Fruit fly (Drosophila melanogaster) whole organism, embryonic: ENCODE results near the gene CG15044.

ENCODE experiments used
- CG10267 ChIP-seq: fragments of 200-800 bp; sonication (Bioruptor generic); optimal IDR thresholded peaks from 2 replicates; lab custom pipeline; 2018; ENCODE audit warnings: missing biosample characterization, mild to moderate bottlenecking, missing genetic modification characterization, moderate library complexity
- CG11695 ChIP-seq: fragments of 200-800 bp; sonication (Bioruptor generic); IDR thresholded peaks from 3 replicates; pipeline ENCODE4 v1.3.6; 2022; ENCODE audit warnings: missing biosample characterization, missing genetic modification characterization
- CG12769 ChIP-seq: fragments of 200-800 bp; sonication (Bioruptor generic); optimal IDR thresholded peaks from 2 replicates; lab custom pipeline; 2019; ENCODE audit warnings: missing biosample characterization, mild to moderate bottlenecking, missing genetic modification characterization, moderate library complexity
- CG12942 ChIP-seq: fragments of 200-800 bp; sonication (Bioruptor generic); optimal IDR thresholded peaks from 3 replicates; lab custom pipeline; 2016; ENCODE audit warnings: missing biosample characterization, missing genetic modification characterization
- CG14441 ChIP-seq: fragments of 200-800 bp; sonication (Bioruptor generic); IDR thresholded peaks from 2 replicates; pipeline ENCODE4 v1.3.6; 2022; ENCODE audit warnings: missing biosample characterization, missing genetic modification characterization
- CG14667 ChIP-seq: fragments of 200-800 bp; sonication (Bioruptor generic); IDR thresholded peaks from 2 replicates; pipeline ENCODE4 v1.3.6; 2022; ENCODE audit warnings: missing biosample characterization, missing genetic modification characterization
- CG15269 ChIP-seq: fragments of 200-800 bp; sonication (Bioruptor generic); optimal IDR thresholded peaks from 2 replicates; lab custom pipeline; 2018; ENCODE audit warnings: missing biosample characterization, mild to moderate bottlenecking, missing genetic modification characterization, moderate library complexity
- CG15601 ChIP-seq: fragments of 200-800 bp; sonication (Bioruptor generic); optimal IDR thresholded peaks from 3 replicates; lab custom pipeline; 2019; ENCODE audit warnings: missing biosample characterization, mild to moderate bottlenecking, missing genetic modification characterization, moderate library complexity
- CG18619 ChIP-seq: fragments of 200-800 bp; sonication (Bioruptor generic); optimal IDR thresholded peaks from 3 replicates; lab custom pipeline; 2017; ENCODE audit warnings: missing biosample characterization, mild to moderate bottlenecking, missing genetic modification characterization
- CG34422 ChIP-seq: fragments of 200-800 bp; sonication (Bioruptor generic); IDR thresholded peaks from 3 replicates; pipeline ENCODE4 v1.3.6; 2022; ENCODE audit warnings: missing biosample characterization, missing genetic modification characterization
- CG3847 ChIP-seq: fragments of 200-800 bp; sonication (Bioruptor generic); IDR thresholded peaks from 2 replicates; pipeline ENCODE4 v1.3.6; 2022; ENCODE audit warnings: missing biosample characterization, missing genetic modification characterization
- CG4404 ChIP-seq: fragments of 200-800 bp; sonication (Bioruptor generic); IDR thresholded peaks from 2 replicates; pipeline ENCODE4 v1.3.6; 2022; ENCODE audit warnings: missing biosample characterization, missing genetic modification characterization
- CG5180 ChIP-seq: fragments of 200-800 bp; sonication (Bioruptor generic); optimal IDR thresholded peaks from 3 replicates; lab custom pipeline; 2017; ENCODE audit warnings: missing biosample characterization, missing genetic modification characterization, mild to moderate bottlenecking, moderate library complexity, missing genetic modification reagents
- CG5245 ChIP-seq: fragments of 200-800 bp; sonication (Bioruptor generic); optimal IDR thresholded peaks from 3 replicates; lab custom pipeline; 2016; ENCODE audit warnings: missing biosample characterization, missing genetic modification characterization
- CG5953 ChIP-seq: fragments of 200-800 bp; sonication (Bioruptor generic); IDR thresholded peaks from 2 replicates; pipeline ENCODE4 v1.3.6; 2022; ENCODE audit warnings: missing biosample characterization, missing genetic modification characterization
- CG6175 ChIP-seq: fragments of 200-800 bp; sonication (Bioruptor generic); IDR thresholded peaks from 3 replicates; pipeline ENCODE4 v1.3.6; 2022; ENCODE audit warnings: missing biosample characterization, missing genetic modification characterization
- CG6254 ChIP-seq: fragments of 200-800 bp; sonication (Bioruptor generic); optimal IDR thresholded peaks from 3 replicates; lab custom pipeline; 2017; ENCODE audit warnings: mild to moderate bottlenecking, missing biosample characterization, missing genetic modification reagents, missing genetic modification characterization
- CTCF ChIP-seq: fragments of 200-800 bp; sonication (Bioruptor generic); optimal IDR thresholded peaks from 2 replicates; lab custom pipeline; 2017; ENCODE audit warnings: missing biosample characterization, mild to moderate bottlenecking, missing genetic modification characterization, moderate library complexity
- CoRest ChIP-seq: fragments of 200-800 bp; sonication (Bioruptor generic); optimal IDR thresholded peaks from 3 replicates; lab custom pipeline; 2018; ENCODE audit warnings: missing biosample characterization, mild to moderate bottlenecking, missing genetic modification characterization, moderate library complexity
- Dbx ChIP-seq: fragments of 200-800 bp; sonication (Bioruptor generic); IDR thresholded peaks from 3 replicates; pipeline ENCODE4 v1.3.6; 2022; ENCODE audit warnings: missing biosample characterization, missing genetic modification characterization
- Dfd ChIP-seq, 2 experiments: fragments of >200 bp; optimal IDR thresholded peaks; 2 replicates each; lab custom pipeline; 2017; ENCODE audit warnings: missing biosample characterization in 2 of 2, missing genetic modification characterization in 2 of 2
- Drgx ChIP-seq: fragments of 200-800 bp; sonication (Bioruptor generic); IDR thresholded peaks from 2 replicates; pipeline ENCODE4 v1.3.6; 2022; ENCODE audit warnings: missing biosample characterization, missing genetic modification characterization
- Hey ChIP-seq: fragments of 200-800 bp; sonication (Bioruptor generic); optimal IDR thresholded peaks from 3 replicates; lab custom pipeline; 2018; ENCODE audit warnings: missing biosample characterization, mild to moderate bottlenecking, missing genetic modification characterization
- HmgD ChIP-seq: fragments of 200-800 bp; sonication (Bioruptor generic); optimal IDR thresholded peaks from 3 replicates; lab custom pipeline; 2016; ENCODE audit warnings: missing biosample characterization, missing genetic modification characterization
- Hr51 ChIP-seq, 2 experiments: fragments of 200-800 bp; sonication (Bioruptor generic); optimal IDR thresholded peaks; 2 replicates in 1 of 2; 3 replicates in 1 of 2; lab custom pipeline; 2016 to 2018; ENCODE audit warnings: missing biosample characterization in 2 of 2, missing genetic modification characterization in 2 of 2, mild to moderate bottlenecking in 1 of 2, moderate library complexity in 1 of 2
- Hsf ChIP-seq: fragments of 200-800 bp; sonication (Bioruptor generic); optimal IDR thresholded peaks from 3 replicates; lab custom pipeline; 2016; ENCODE audit warnings: missing biosample characterization, missing genetic modification characterization
- Mes4 ChIP-seq: fragments of 200-800 bp; sonication (Bioruptor generic); optimal IDR thresholded peaks from 2 replicates; lab custom pipeline; 2016; ENCODE audit warnings: missing biosample characterization, missing genetic modification characterization
- Mrtf ChIP-seq: fragments of 200-800 bp; sonication (Bioruptor generic); IDR thresholded peaks from 3 replicates; pipeline ENCODE4 v1.3.6; 2022; ENCODE audit warnings: missing biosample characterization, missing genetic modification characterization
- NFAT ChIP-seq: fragments of 200-800 bp; sonication (Bioruptor generic); IDR thresholded peaks from 2 replicates; pipeline ENCODE4 v1.3.6; 2022; ENCODE audit warnings: missing biosample characterization, missing genetic modification characterization
- Ptx1 ChIP-seq: fragments of 200-800 bp; sonication (Bioruptor generic); IDR thresholded peaks from 2 replicates; pipeline ENCODE4 v1.3.6; 2022; ENCODE audit warnings: missing biosample characterization, missing genetic modification characterization
- Sry-δ ChIP-seq: fragments of 200-800 bp; sonication (Bioruptor generic); optimal IDR thresholded peaks from 2 replicates; lab custom pipeline; 2016; ENCODE audit warnings: missing biosample characterization, missing genetic modification characterization
- YL-1 ChIP-seq: fragments of 200-800 bp; sonication (Bioruptor generic); optimal IDR thresholded peaks from 3 replicates; lab custom pipeline; 2017; ENCODE audit warnings: missing biosample characterization, mild to moderate bottlenecking, missing genetic modification characterization
- ara ChIP-seq: fragments of 200-800 bp; sonication (Bioruptor generic); IDR thresholded peaks from 2 replicates; pipeline ENCODE4 v1.3.6; 2022; ENCODE audit warnings: missing biosample characterization, missing genetic modification characterization
- croc ChIP-seq: fragments of 200-800 bp; sonication (Bioruptor generic); conservative IDR thresholded peaks from 3 replicates; pipeline ENCODE4 v1.3.6; 2022; ENCODE audit warnings: missing biosample characterization, missing genetic modification characterization
- crol ChIP-seq: fragments of 200-800 bp; sonication (Bioruptor generic); IDR thresholded peaks from 2 replicates; pipeline ENCODE4 v1.3.6; 2022; ENCODE audit warnings: missing biosample characterization, missing genetic modification characterization
- dati ChIP-seq: fragments of 200-800 bp; sonication (Bioruptor generic); IDR thresholded peaks from 2 replicates; pipeline ENCODE4 v1.3.6; 2022; ENCODE audit warnings: missing biosample characterization, missing genetic modification characterization
- dysf ChIP-seq: fragments of 200-800 bp; sonication (Bioruptor generic); IDR thresholded peaks from 3 replicates; pipeline ENCODE4 v1.3.6; 2022; ENCODE audit warnings: missing biosample characterization, missing genetic modification characterization
- gem ChIP-seq: fragments of 200-800 bp; sonication (Bioruptor generic); optimal IDR thresholded peaks from 2 replicates; lab custom pipeline; 2019; ENCODE audit warnings: missing biosample characterization, mild to moderate bottlenecking, missing genetic modification characterization, moderate library complexity
- gfzf ChIP-seq: fragments of 200-800 bp; sonication (Bioruptor generic); optimal IDR thresholded peaks from 2 replicates; lab custom pipeline; 2016; ENCODE audit warnings: missing biosample characterization, mild to moderate bottlenecking, missing genetic modification characterization, moderate library complexity
- hbn ChIP-seq: fragments of 200-800 bp; sonication (Bioruptor generic); IDR thresholded peaks from 2 replicates; pipeline ENCODE4 v1.3.6; 2022; ENCODE audit warnings: missing biosample characterization, missing genetic modification characterization; ENCODE audit not compliant: partially characterized antibody
- hth ChIP-seq: fragments of >200 bp; optimal IDR thresholded peaks from 2 replicates; lab custom pipeline; 2017; ENCODE audit warnings: inconsistent platforms
- org-1 ChIP-seq: fragments of 200-800 bp; sonication (Bioruptor generic); optimal IDR thresholded peaks from 2 replicates; lab custom pipeline; 2017; ENCODE audit warnings: missing biosample characterization, missing genetic modification characterization
- p53 ChIP-seq: fragments of 200-800 bp; sonication (Bioruptor generic); optimal IDR thresholded peaks from 2 replicates; lab custom pipeline; 2016; ENCODE audit warnings: missing biosample characterization, missing genetic modification characterization
- pan ChIP-seq, 4 experiments: fragments of >200 bp in 3 of 4; fragments of 200-800 bp in 1 of 4; sonication (Bioruptor generic) in 1 of 4; optimal IDR thresholded peaks in 3 of 4; IDR thresholded peaks in 1 of 4; 2 replicates each; pipeline versions ENCODE4 v1.3.6 to Lab custom; 2017 to 2022; ENCODE audit warnings: missing biosample characterization in 2 of 4, missing genetic modification characterization in 2 of 4, mixed read lengths in 1 of 4
- pfk ChIP-seq: fragments of 200-800 bp; sonication (Bioruptor generic); optimal IDR thresholded peaks from 2 replicates; lab custom pipeline; 2018; ENCODE audit warnings: missing biosample characterization, mild to moderate bottlenecking, missing genetic modification characterization, moderate library complexity
- pita ChIP-seq: fragments of 200-800 bp; sonication (Bioruptor generic); optimal IDR thresholded peaks from 2 replicates; lab custom pipeline; 2017; ENCODE audit warnings: missing biosample characterization, mild to moderate bottlenecking, missing genetic modification characterization
- sisA ChIP-seq: fragments of 200-800 bp; sonication (Bioruptor generic); IDR thresholded peaks from 2 replicates; pipeline ENCODE4 v1.3.6; 2022; ENCODE audit warnings: missing biosample characterization, missing genetic modification characterization
- sob ChIP-seq: fragments of 200-800 bp; sonication (Bioruptor generic); IDR thresholded peaks from 2 replicates; pipeline ENCODE4 v1.3.6; 2022; ENCODE audit warnings: missing biosample characterization, missing genetic modification characterization
- stc ChIP-seq: fragments of 200-800 bp; sonication (Bioruptor generic); IDR thresholded peaks from 2 replicates; pipeline ENCODE4 v1.3.6; 2022; ENCODE audit warnings: missing biosample characterization, missing genetic modification characterization
- z ChIP-seq: fragments of 200-800 bp; sonication (Bioruptor generic); IDR thresholded peaks from 3 replicates; pipeline ENCODE4 v1.3.6; 2022; ENCODE audit warnings: missing biosample characterization, missing genetic modification characterization

CG15044 gene

dm6 chrX:18517415-18517814, 25.6 kb upstream of the CG15044 start (continued):
- TF ChIP-seq CTCF (GFP tag; lab: Kevin White, UChicago) (peak; percentile 96), dati (GFP tag; lab: Robert Waterston, UW) (no peak), HmgD (peak; percentile 43), YL-1 (GFP tag; lab: Kevin White, UChicago) (peak; percentile 10), CG5245 (GFP tag; lab: Kevin White, UChicago) (peak; percentile 24), Dfd (GFP tag; optimal IDR thresholded peaks at IDR 0.05; lab: Kevin White, UChicago) (no peak), CG10267 (peak; percentile 6), CG4404 (GFP tag; lab: Robert Waterston, UW) (no peak), gem (peak; percentile 34), crol (no peak), pita (GFP tag; lab: Kevin White, UChicago) (peak; percentile 16), sisA (GFP tag; lab: Robert Waterston, UW) (0 out of 2 replicates have a peak, but pooled peaks have one; percentile 32), Hsf (GFP tag; lab: Kevin White, UChicago) (peak; percentile 58), hth (no peak), gfzf (GFP tag; lab: Kevin White, UChicago) (peak; percentile 5), Mes4 (GFP tag; lab: Kevin White, UChicago) (peak; percentile 10), stc (0 out of 2 replicates have a peak, but pooled peaks have one; percentile 15), Dbx (0 out of 3 replicates have a peak, but pooled peaks have one; percentile 18), Hey (tag; lab: Kevin White, UChicago) (no peak), CG12942 (GFP tag; lab: Kevin White, UChicago) (no peak), CG34422 (GFP tag; lab: Robert Waterston, UW) (0 out of 3 replicates have a peak, but pooled peaks have one; percentile 56), org-1 (GFP tag; lab: Kevin White, UChicago) (no peak), Drgx (GFP tag; lab: Robert Waterston, UW) (0 out of 2 replicates have a peak, but pooled peaks have one; percentile 19), Ptx1 (peak; percentile 31; the same call in 1 of the 2 replicates), CG5180 (GFP tag; lab: Kevin White, UChicago) (peak; percentile 45), hbn (no peak), CG3847 (GFP tag; lab: Robert Waterston, UW) (no peak), CG14667 (peak; percentile 27; the same call in 1 of the 2 replicates), z (GFP tag; lab: Robert Waterston, UW) (0 out of 3 replicates have a peak, but pooled peaks have one; percentile 39), CG15269 (tag; lab: Kevin White, UChicago) (peak; percentile 47), Hr51 (GFP tag; optimal IDR thresholded peaks at IDR 0.05; lab: Kevin White, UChicago) (peak in 1 of 2 experiments; percentile 53), CG5953 (GFP tag; lab: Robert Waterston, UW) (0 out of 2 replicates have a peak, but pooled peaks have one; percentile 8), CG11695 (0 out of 3 replicates have a peak, but pooled peaks have one; percentile 11), CG12769 (tag; lab: Kevin White, UChicago) (no peak), CG18619 (GFP tag; lab: Kevin White, UChicago) (peak; percentile 7), sob (GFP tag; lab: Robert Waterston, UW) (peak; percentile 52; the same call in 1 of the 2 replicates), NFAT (GFP tag; lab: Robert Waterston, UW) (0 out of 2 replicates have a peak, but pooled peaks have one; percentile 11), CG15601 (tag; lab: Kevin White, UChicago) (no peak), Mrtf (GFP tag; lab: Robert Waterston, UW) (peak; percentile 57; the same call in 1 of the 3 replicates), ara (GFP tag; lab: Robert Waterston, UW) (peak; percentile 30; the same call in 1 of the 2 replicates), CG14441 (0 out of 2 replicates have a peak, but pooled peaks have one; percentile 41), croc (GFP tag; lab: Robert Waterston, UW) (0 out of 3 replicates have a peak, but pooled peaks have one; percentile 16), pfk (GFP tag; lab: Kevin White, UChicago) (peak; percentile 85), CG6254 (GFP tag; lab: Kevin White, UChicago) (no peak), pan (optimal IDR thresholded peaks at IDR 0.05; lab: Kevin White, UChicago) (no peak), pan (GFP tag; optimal IDR thresholded peaks at IDR 0.05 in 1 of 2, IDR thresholded peaks at IDR 0.05 in 1 of 2) (peak in 1 of 2 experiments; percentile 56), CoRest (tag; lab: Kevin White, UChicago) (peak; percentile 53), Sry-δ (GFP tag; lab: Kevin White, UChicago) (peak; percentile 13), dysf (GFP tag; lab: Robert Waterston, UW) (peak; percentile 48; the same call in 1 of the 3 replicates), p53 (GFP tag; lab: Kevin White, UChicago) (no peak), CG6175 (0 out of 3 replicates have a peak, but pooled peaks have one; percentile 12)
